Worm (Caenorhabditis elegans) whole organism, L1 larva: ENCODE results near the gene nas-15.

Experiments
- C04F5.9 ChIP-seq: sonication (generic microtip); optimal IDR thresholded peaks from 2 replicates; lab custom pipeline; 2016; ENCODE audit warnings: missing genetic modification characterization, missing compliant biosample characterization
- C34B4.2 ChIP-seq: sonication (generic microtip); optimal IDR thresholded peaks from 2 replicates; lab custom pipeline; 2017; ENCODE audit warnings: mild to moderate bottlenecking, missing genetic modification characterization, missing compliant biosample characterization
- F16B12.6 ChIP-seq: fragments of 150-350 bp; optimal IDR thresholded peaks from 2 replicates; lab custom pipeline; 2014; ENCODE audit warnings: missing biosample characterization, missing genetic modification characterization
- Y116A8C.19 ChIP-seq: sonication (generic microtip); optimal IDR thresholded peaks from 2 replicates; lab custom pipeline; 2016; ENCODE audit warnings: missing compliant biosample characterization, missing genetic modification characterization, borderline replicate concordance
- aha-1 ChIP-seq: fragments of 150-350 bp; optimal IDR thresholded peaks from 2 replicates; lab custom pipeline; 2014; ENCODE audit warnings: missing biosample characterization, missing genetic modification characterization
- alr-1 ChIP-seq: fragments of 200-800 bp; sonication (Bioruptor generic); optimal IDR thresholded peaks from 2 replicates; lab custom pipeline; 2018; ENCODE audit warnings: borderline replicate concordance, mild to moderate bottlenecking, missing genetic modification characterization, missing compliant biosample characterization
- blmp-1 ChIP-seq: fragments of 150-350 bp; optimal IDR thresholded peaks from 2 replicates; lab custom pipeline; 2014; ENCODE audit warnings: missing biosample characterization, missing genetic modification characterization
- ceh-63 ChIP-seq: fragments of 200-800 bp; sonication (Bioruptor generic); optimal IDR thresholded peaks from 2 replicates; lab custom pipeline; 2018; ENCODE audit warnings: mild to moderate bottlenecking, missing genetic modification characterization, missing compliant biosample characterization
- ceh-88 ChIP-seq: fragments of 200-800 bp; sonication (Bioruptor generic); IDR thresholded peaks from 2 replicates; pipeline ENCODE4 v1.3.6; 2022; ENCODE audit warnings: missing genetic modification characterization, missing compliant biosample characterization
- dsc-1 ChIP-seq: sonication (generic microtip); optimal IDR thresholded peaks from 2 replicates; lab custom pipeline; 2016; ENCODE audit warnings: mild to moderate bottlenecking, missing genetic modification characterization, missing compliant biosample characterization
- efl-1 ChIP-seq, 4 experiments: fragments of 150-350 bp; optimal IDR thresholded peaks in 3 of 4; peaks in 1 of 4; 1 replicate in 1 of 4; 2 replicates in 3 of 4; lab custom pipeline; 2014; ENCODE audit warnings: missing biosample characterization in 2 of 4, missing genetic modification characterization in 2 of 4, missing genetic modification reagents in 2 of 4
- fkh-10 ChIP-seq: sonication (generic microtip); optimal IDR thresholded peaks from 2 replicates; lab custom pipeline; 2017; ENCODE audit warnings: missing biosample characterization, missing genetic modification reagents, missing genetic modification characterization
- fkh-4 ChIP-seq: sonication (generic microtip); optimal IDR thresholded peaks from 2 replicates; lab custom pipeline; 2016; ENCODE audit warnings: missing compliant biosample characterization, missing genetic modification characterization, borderline replicate concordance
- hlh-17 ChIP-seq: fragments of 200-800 bp; sonication (Bioruptor generic); optimal IDR thresholded peaks from 2 replicates; lab custom pipeline; 2018; ENCODE audit warnings: missing genetic modification characterization, mild to moderate bottlenecking, missing compliant biosample characterization, moderate library complexity, borderline replicate concordance
- hpl-2 ChIP-seq: fragments of 150-350 bp; optimal IDR thresholded peaks from 2 replicates; lab custom pipeline; 2014; ENCODE audit warnings: missing biosample characterization, missing genetic modification reagents, missing genetic modification characterization
- irx-1 ChIP-seq: sonication (generic microtip); optimal IDR thresholded peaks from 2 replicates; lab custom pipeline; 2016; ENCODE audit warnings: missing genetic modification characterization, missing compliant biosample characterization
- isw-1 ChIP-seq: fragments of 200-800 bp; sonication (Bioruptor generic); IDR thresholded peaks from 2 replicates; pipeline ENCODE4 v1.3.6; 2022; ENCODE audit warnings: missing genetic modification characterization, missing compliant biosample characterization
- jun-1 ChIP-seq: fragments of 150-350 bp; optimal IDR thresholded peaks from 2 replicates; lab custom pipeline; 2014; ENCODE audit warnings: missing biosample characterization, missing genetic modification reagents, missing genetic modification characterization
- lin-13 ChIP-seq: fragments of 150-350 bp; optimal IDR thresholded peaks from 2 replicates; lab custom pipeline; 2014; ENCODE audit warnings: missing biosample characterization, missing genetic modification reagents, missing genetic modification characterization
- lin-14 ChIP-seq: fragments of 200-800 bp; sonication (Bioruptor generic); optimal IDR thresholded peaks from 2 replicates; lab custom pipeline; 2018; ENCODE audit warnings: mild to moderate bottlenecking, missing genetic modification characterization, moderate library complexity, missing compliant biosample characterization
- lin-39 ChIP-seq: fragments of 150-350 bp; optimal IDR thresholded peaks from 2 replicates; lab custom pipeline; 2014; ENCODE audit warnings: missing biosample characterization, missing genetic modification reagents, missing genetic modification characterization
- mab-9 ChIP-seq: fragments of 200-800 bp; sonication (Bioruptor generic); IDR thresholded peaks from 2 replicates; pipeline ENCODE4 v1.3.6; 2022; ENCODE audit warnings: missing genetic modification reagents, missing genetic modification characterization, missing compliant biosample characterization
- mep-1 ChIP-seq: fragments of 150-350 bp; optimal IDR thresholded peaks from 2 replicates; lab custom pipeline; 2014; ENCODE audit warnings: missing biosample characterization, missing genetic modification characterization
- nhr-20 ChIP-seq: sonication (generic microtip); optimal IDR thresholded peaks from 2 replicates; lab custom pipeline; 2016; ENCODE audit warnings: mild to moderate bottlenecking, missing genetic modification characterization, missing compliant biosample characterization
- nhr-47 ChIP-seq: sonication (generic microtip); optimal IDR thresholded peaks from 2 replicates; lab custom pipeline; 2016; ENCODE audit warnings: mild to moderate bottlenecking, missing genetic modification characterization, moderate library complexity, missing compliant biosample characterization
- nhr-85 ChIP-seq: sonication (generic microtip); peaks from one replicate; lab custom pipeline; 2016; ENCODE audit warnings: missing genetic modification characterization, inconsistent platforms, missing compliant biosample characterization
- pag-3 ChIP-seq: sonication (generic microtip); optimal IDR thresholded peaks from 2 replicates; lab custom pipeline; 2017; ENCODE audit warnings: missing genetic modification characterization, mild to moderate bottlenecking, missing compliant biosample characterization, antibody characterized with exemption, borderline replicate concordance; ENCODE audit not compliant: insufficient read depth
- skn-1 ChIP-seq: fragments of 150-350 bp; optimal IDR thresholded peaks from 2 replicates; lab custom pipeline; 2014; ENCODE audit warnings: missing biosample characterization, missing genetic modification characterization
- snu-23 ChIP-seq: sonication (generic microtip); optimal IDR thresholded peaks from 2 replicates; lab custom pipeline; 2016; ENCODE audit warnings: missing genetic modification characterization, missing compliant biosample characterization
- sptf-1 ChIP-seq: fragments of 150-350 bp; optimal IDR thresholded peaks from 2 replicates; lab custom pipeline; 2014; ENCODE audit warnings: missing biosample characterization, missing genetic modification characterization
- sup-37 ChIP-seq: fragments of 200-800 bp; sonication (Bioruptor generic); optimal IDR thresholded peaks from 2 replicates; lab custom pipeline; 2018; ENCODE audit warnings: mild to moderate bottlenecking, missing genetic modification characterization, missing compliant biosample characterization
- swsn-7 ChIP-seq: sonication (generic microtip); optimal IDR thresholded peaks from 2 replicates; lab custom pipeline; 2016; ENCODE audit warnings: missing genetic modification characterization, missing compliant biosample characterization
- unc-30 ChIP-seq: sonication (generic microtip); optimal IDR thresholded peaks from 2 replicates; lab custom pipeline; 2017; ENCODE audit warnings: missing biosample characterization, missing genetic modification characterization
- unc-62 ChIP-seq: fragments of 150-350 bp; optimal IDR thresholded peaks from 2 replicates; lab custom pipeline; 2014; ENCODE audit warnings: missing biosample characterization, missing genetic modification reagents, missing genetic modification characterization
- vab-15 ChIP-seq: sonication (generic microtip); optimal IDR thresholded peaks from 2 replicates; lab custom pipeline; 2017; ENCODE audit warnings: missing genotype, mild to moderate bottlenecking, missing genetic modification characterization, missing compliant biosample characterization
- ztf-4 ChIP-seq: fragments of 150-350 bp; optimal IDR thresholded peaks from 2 replicates; lab custom pipeline; 2014; ENCODE audit warnings: missing biosample characterization, missing genetic modification characterization

Gene nas-15

ce11 chrX:769550-769949, 8.0 kb upstream of the nas-15 start:
- TF ChIP-seq efl-1 (optimal IDR thresholded peaks at IDR 0.05; lab: Kevin White, UChicago), result no peak
- peak in 1 of 2 experiments; percentile 55 for TF ChIP-seq efl-1 (GFP tag; optimal IDR thresholded peaks at IDR 0.05 in 1 of 2; lab: Kevin White, UChicago)
- no peak for TF ChIP-seq jun-1 (tag; lab: Kevin White, UChicago)
- TF ChIP-seq, all 84 proteins: peak for 1

DNA sequence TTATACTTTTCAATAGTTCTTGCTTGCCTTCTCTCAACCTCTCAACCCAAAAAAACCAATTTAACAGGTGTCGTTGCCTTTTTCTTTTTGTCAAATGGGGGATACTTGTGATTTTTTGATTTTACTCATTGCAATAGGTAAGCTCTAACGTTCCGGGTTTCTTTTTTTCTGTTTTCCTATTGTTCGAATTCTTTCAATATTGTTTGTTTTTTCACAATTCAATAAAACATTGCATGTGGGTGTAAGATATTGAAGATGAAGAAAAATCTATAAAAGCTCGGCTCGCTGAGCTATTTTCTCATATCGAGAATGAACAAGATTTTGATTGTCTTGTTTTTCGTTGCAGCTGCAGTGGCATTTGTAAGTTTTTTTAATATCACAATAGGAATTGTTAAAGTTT, 7.0 kb upstream of the nas-15 start, which contains the start of gene T04G9.7:
TSS of gene T04G9.7 (plus strand) at position 301 of the 400 bp plus-strand sequence.
- TF ChIP-seq irx-1 (no peak), isw-1 (no peak), nhr-47 (tag; lab: Kevin White, UChicago) (no peak), nhr-20 (no peak), mep-1 (tag; lab: Kevin White, UChicago) (no peak), lin-39 (no peak), snu-23 (GFP tag; lab: Kevin White, UChicago) (no peak), lin-14 (GFP tag; lab: Kevin White, UChicago) (no peak), jun-1 (tag; lab: Kevin White, UChicago) (no peak), C04F5.9 (tag; lab: Kevin White, UChicago) (no peak), lin-13 (GFP tag; lab: Kevin White, UChicago) (no peak), fkh-10 (GFP tag; lab: Kevin White, UChicago) (no peak), mab-9 (GFP tag; lab: Robert Waterston, UW) (no peak)

DNA sequence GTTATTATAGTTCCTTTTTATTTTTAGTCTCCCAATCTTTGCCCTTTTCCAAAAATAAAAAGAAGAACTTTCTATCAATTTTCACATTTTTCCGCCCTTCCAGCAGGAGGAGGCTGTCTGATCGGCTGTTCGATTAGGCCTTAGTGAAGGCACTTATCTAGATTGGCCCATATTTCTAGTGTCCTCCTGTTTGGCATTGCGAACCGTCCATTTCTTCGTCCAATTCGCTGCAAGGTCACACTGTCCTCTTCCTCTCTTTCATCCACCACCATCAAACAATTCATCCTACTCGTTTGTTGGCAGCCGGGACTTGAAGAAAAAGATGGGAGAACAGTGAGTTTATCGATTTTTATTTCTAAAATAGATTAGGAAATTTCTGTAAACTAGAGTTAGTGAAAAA, 5.3 kb upstream of the nas-15 start, which contains the start of gene T04G9.4:
TSS of gene T04G9.4 (plus strand) at position 293 of the 400 bp plus-strand sequence.
- TF ChIP-seq blmp-1 (tag; lab: Kevin White, UChicago) (peak; percentile 56), irx-1 (no peak), unc-30 (tag; lab: Kevin White, UChicago) (no peak), fkh-4 (tag; lab: Kevin White, UChicago) (no peak), sup-37 (GFP tag; lab: Kevin White, UChicago) (no peak), sptf-1 (tag; lab: Kevin White, UChicago) (no peak), nhr-85 (tag; lab: Kevin White, UChicago) (peak; percentile 79), nhr-20 (peak; percentile 5), snu-23 (GFP tag; lab: Kevin White, UChicago) (no peak), ceh-88 (no peak), F16B12.6 (tag; lab: Kevin White, UChicago) (no peak), aha-1 (tag; lab: Kevin White, UChicago) (no peak), swsn-7 (tag; lab: Kevin White, UChicago) (no peak), C34B4.2 (tag; lab: Kevin White, UChicago) (no peak), lin-14 (GFP tag; lab: Kevin White, UChicago) (peak; percentile 62), dsc-1 (tag; lab: Kevin White, UChicago) (no peak), Y116A8C.19 (tag; lab: Kevin White, UChicago) (no peak)
- TF ChIP-seq, all 84 proteins: peak for 4

DNA sequence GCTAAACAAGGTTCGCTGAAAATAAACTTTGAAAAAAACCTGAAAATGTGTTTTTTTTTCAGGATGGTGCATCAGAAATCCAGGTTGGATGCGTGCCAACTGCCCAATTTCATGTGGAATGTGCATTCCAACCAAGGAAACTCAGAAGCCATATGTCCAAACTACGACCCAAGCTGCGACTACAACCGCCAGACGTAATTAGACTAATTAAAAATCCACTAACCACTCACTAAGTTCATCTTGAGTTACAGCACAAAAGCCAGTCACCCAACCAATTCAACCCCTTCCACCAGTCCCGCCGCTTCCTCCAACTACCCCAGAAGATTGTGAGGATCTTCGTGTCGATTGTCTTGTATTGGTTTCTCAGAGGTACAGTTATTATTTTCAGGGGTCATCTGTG, 1.7 kb downstream of the nas-15 start:
- TF ChIP-seq ztf-4 (tag; lab: Kevin White, UChicago) (no peak), pag-3 (no peak), skn-1 (no peak), jun-1 (tag; lab: Kevin White, UChicago) (no peak), lin-14 (GFP tag; lab: Kevin White, UChicago) (no peak), vab-15 (tag; lab: Kevin White, UChicago) (no peak), hpl-2 (GFP tag; lab: Kevin White, UChicago) (no peak), unc-62 (no peak), hlh-17 (no peak), alr-1 (tag; lab: Kevin White, UChicago) (no peak), Y116A8C.19 (tag; lab: Kevin White, UChicago) (no peak), ceh-63 (no peak), dsc-1 (tag; lab: Kevin White, UChicago) (no peak), swsn-7 (tag; lab: Kevin White, UChicago) (no peak), fkh-4 (tag; lab: Kevin White, UChicago) (no peak)
